Worm (Caenorhabditis elegans): ENCODE data around the gene xdh-1.
A peak's percentile ranks its signal among the peaks of the same experiment; 100 is the strongest.

xdh-1 gene

DNA sequence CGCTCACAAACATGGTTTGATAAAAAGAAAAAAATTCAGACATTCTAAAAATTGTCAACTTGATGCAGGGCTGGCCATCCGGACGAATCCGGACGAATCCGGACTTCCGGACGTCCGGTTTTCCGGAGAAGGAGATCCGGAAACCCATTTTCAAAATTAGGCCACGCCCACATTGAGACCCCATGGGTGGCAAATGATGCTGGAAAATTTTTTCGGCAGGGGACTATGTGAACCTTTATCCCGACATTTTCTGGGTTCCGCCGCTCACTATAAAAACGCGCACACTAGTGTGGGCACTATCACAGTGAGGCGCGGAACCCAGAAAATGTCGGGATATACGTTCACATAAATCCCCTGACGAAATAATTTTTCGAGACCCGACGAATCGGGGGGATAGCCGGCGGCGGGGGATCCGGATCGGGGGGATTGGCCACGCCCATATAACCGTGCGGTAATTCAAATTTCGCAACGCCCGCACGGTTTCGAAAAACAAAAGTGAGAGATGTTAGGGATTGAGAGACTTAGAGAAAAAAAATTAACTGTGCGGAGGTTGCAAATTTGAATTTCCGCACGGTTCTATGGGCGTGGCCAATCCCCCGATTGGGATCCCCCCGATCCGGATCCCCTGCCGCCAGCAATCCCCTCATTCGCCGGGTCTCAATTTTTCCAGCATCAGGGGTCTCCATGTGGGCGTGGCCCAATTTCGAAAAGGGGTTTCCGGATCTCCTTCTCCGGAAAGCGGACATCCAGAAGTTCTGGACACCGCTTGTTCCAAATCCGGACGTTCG is 24.7 kb downstream of the xdh-1 start:
- no peak for TF ChIP-seq aly-2 (tag; optimal IDR thresholded peaks at IDR 0.05)
- no peak for TF ChIP-seq sma-3 (GFP tag; optimal IDR thresholded peaks at IDR 0.05)
- TF ChIP-seq lsy-2 (tag; optimal IDR thresholded peaks at IDR 0.05) = no peak
- TF ChIP-seq ztf-4 (tag; optimal IDR thresholded peaks at IDR 0.05) = no peak
- no peak for TF ChIP-seq crh-2 (tag; optimal IDR thresholded peaks at IDR 0.05)
- TF ChIP-seq ZK546.5 (tag; optimal IDR thresholded peaks at IDR 0.05) = no peak
- TF ChIP-seq nhr-25 (tag; optimal IDR thresholded peaks at IDR 0.05) = no peak
- TF ChIP-seq ceh-82 (tag; optimal IDR thresholded peaks at IDR 0.05) = no peak
- TF ChIP-seq skn-1 (tag; optimal IDR thresholded peaks at IDR 0.05) = no peak
- TF ChIP-seq mbf-1 (tag; optimal IDR thresholded peaks at IDR 0.05) = no peak
- no peak for TF ChIP-seq nhr-11 (tag; optimal IDR thresholded peaks at IDR 0.05)
- TF ChIP-seq nhr-129 (tag; optimal IDR thresholded peaks at IDR 0.05) = no peak
- no peak for TF ChIP-seq nhr-6 (tag; optimal IDR thresholded peaks at IDR 0.05)
- no peak for TF ChIP-seq mdl-1 (tag; optimal IDR thresholded peaks at IDR 0.05)
- TF ChIP-seq nhr-23 (tag; optimal IDR thresholded peaks at IDR 0.05) = no peak
- TF ChIP-seq snpc-4 (tag; optimal IDR thresholded peaks at IDR 0.05) = no peak
- no peak for TF ChIP-seq peb-1 (tag; optimal IDR thresholded peaks at IDR 0.05)
- TF ChIP-seq dmd-4 (tag; optimal IDR thresholded peaks at IDR 0.05) = no peak
- TF ChIP-seq Y55F3AM.14 (GFP tag; optimal IDR thresholded peaks at IDR 0.05) = no peak

DNA sequence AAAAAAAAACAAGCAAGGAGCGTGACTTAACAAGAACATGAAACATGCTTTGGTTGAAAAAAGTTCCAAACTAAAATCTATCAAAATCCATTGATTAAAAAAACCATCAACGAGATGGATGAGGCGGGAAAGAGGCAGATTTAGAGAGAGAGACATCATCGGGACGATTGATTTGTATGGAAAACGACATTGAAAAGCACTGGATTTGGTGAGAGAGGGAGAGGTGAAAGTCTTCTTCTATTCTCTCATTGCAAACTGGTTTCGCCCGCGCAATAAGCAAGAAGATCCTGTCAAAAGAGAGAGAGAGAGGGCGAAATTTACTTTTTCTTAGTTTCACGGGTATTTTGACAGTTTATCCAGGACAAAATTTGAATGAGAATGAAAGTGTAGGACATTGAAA is 27.6 kb downstream of the xdh-1 start:
- no peak for TF ChIP-seq mdl-1 (tag; optimal IDR thresholded peaks at IDR 0.05)
- TF ChIP-seq nhr-129 (tag; optimal IDR thresholded peaks at IDR 0.05) = peak; percentile 14

ce11 chrIV:14384194-14384593 is 28.5 kb downstream of the xdh-1 start:
- no peak for TF ChIP-seq nhr-11 (tag; optimal IDR thresholded peaks at IDR 0.05)
- no peak for TF ChIP-seq ceh-16 (tag; optimal IDR thresholded peaks at IDR 0.05)
- TF ChIP-seq egl-27 (tag; optimal IDR thresholded peaks at IDR 0.05) = no peak
- no peak for TF ChIP-seq lsy-2 (tag; optimal IDR thresholded peaks at IDR 0.05)
- TF ChIP-seq nhr-6 (tag; optimal IDR thresholded peaks at IDR 0.05) = no peak
- no peak for TF ChIP-seq snpc-4 (tag; optimal IDR thresholded peaks at IDR 0.05)
- TF ChIP-seq sma-3 (GFP tag; optimal IDR thresholded peaks at IDR 0.05) = no peak
- TF ChIP-seq peb-1 (tag; optimal IDR thresholded peaks at IDR 0.05) = no peak
- TF ChIP-seq sma-9 (GFP tag; optimal IDR thresholded peaks at IDR 0.05) = no peak
- no peak for TF ChIP-seq sma-9 (tag; optimal IDR thresholded peaks at IDR 0.05)
- no peak for TF ChIP-seq ztf-1 (GFP tag; conservative IDR thresholded peaks at IDR 0.05)
- TF ChIP-seq nhr-129 (tag; optimal IDR thresholded peaks at IDR 0.05) = no peak
- no peak for TF ChIP-seq nhr-23 (tag; optimal IDR thresholded peaks at IDR 0.05)
- no peak for TF ChIP-seq R02D3.7 (tag; optimal IDR thresholded peaks at IDR 0.05)

DNA sequence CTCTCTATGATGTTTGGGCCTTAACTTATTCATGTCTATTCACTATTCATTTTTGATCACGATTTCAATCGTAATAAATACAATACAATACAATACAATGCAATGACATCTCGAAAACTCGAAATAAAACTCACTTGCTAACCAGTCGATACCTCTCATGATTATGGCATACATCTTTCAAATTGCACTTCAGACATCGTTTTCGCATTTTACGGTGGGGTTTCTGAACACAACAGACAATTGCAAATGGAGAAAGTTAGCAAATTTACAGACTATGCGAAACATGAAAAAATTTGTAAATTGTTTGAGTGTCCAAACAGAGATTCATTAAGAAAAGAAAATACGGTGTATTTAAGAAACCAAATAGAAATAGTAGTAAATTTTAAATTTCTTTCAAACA is 29.2 kb downstream of the xdh-1 start, which contains the start of gene paqr-3:
Gene paqr-3, minus strand, starts transcription at position 210 of the 400 bp plus-strand sequence.
- TF ChIP-seq ztf-1 (GFP tag; conservative IDR thresholded peaks at IDR 0.05) (no peak), ceh-82 (tag; optimal IDR thresholded peaks at IDR 0.05) (no peak), nhr-129 (tag; optimal IDR thresholded peaks at IDR 0.05) (no peak), nhr-11 (tag; optimal IDR thresholded peaks at IDR 0.05) (no peak), nhr-21 (tag; optimal IDR thresholded peaks at IDR 0.05) (no peak), ztf-11 (tag; optimal IDR thresholded peaks at IDR 0.05) (no peak), ZK546.5 (tag; optimal IDR thresholded peaks at IDR 0.05) (no peak)

ce11 chrIV:14379191-14379590 is 33.5 kb downstream of the xdh-1 start:
- TF ChIP-seq nhr-6 (tag; optimal IDR thresholded peaks at IDR 0.05) = no peak
- TF ChIP-seq aly-2 (tag; optimal IDR thresholded peaks at IDR 0.05) = no peak
- no peak for TF ChIP-seq nhr-11 (tag; optimal IDR thresholded peaks at IDR 0.05)
- TF ChIP-seq mab-5 (tag; optimal IDR thresholded peaks at IDR 0.05) = no peak
- TF ChIP-seq nhr-129 (tag; optimal IDR thresholded peaks at IDR 0.05) = no peak
- TF ChIP-seq dmd-4 (tag; optimal IDR thresholded peaks at IDR 0.05) = no peak
- no peak for TF ChIP-seq ztf-1 (GFP tag; conservative IDR thresholded peaks at IDR 0.05)
- no peak for TF ChIP-seq sma-3 (GFP tag; optimal IDR thresholded peaks at IDR 0.05)
- TF ChIP-seq nhr-10 (tag; optimal IDR thresholded peaks at IDR 0.05) = no peak
- TF ChIP-seq unc-39 (tag; optimal IDR thresholded peaks at IDR 0.05) = no peak
- no peak for TF ChIP-seq nhr-21 (tag; optimal IDR thresholded peaks at IDR 0.05)
- no peak for TF ChIP-seq lin-11 (tag; optimal IDR thresholded peaks at IDR 0.05)
- TF ChIP-seq mdl-1 (tag; optimal IDR thresholded peaks at IDR 0.05) = no peak
- TF ChIP-seq fos-1 (tag; optimal IDR thresholded peaks at IDR 0.05) = no peak
- TF ChIP-seq F13H6.1 (tag; optimal IDR thresholded peaks at IDR 0.05) = no peak
- TF ChIP-seq ztf-4 (tag; optimal IDR thresholded peaks at IDR 0.05) = no peak
- no peak for TF ChIP-seq nhr-237 (tag; optimal IDR thresholded peaks at IDR 0.05)
- TF ChIP-seq mbf-1 (tag; optimal IDR thresholded peaks at IDR 0.05) = no peak
- no peak for TF ChIP-seq peb-1 (tag; optimal IDR thresholded peaks at IDR 0.05)

Data from whole organism, L2 larva.